Worm (Caenorhabditis elegans) whole organism, young adult: Measurements from ENCODE around the gene cest-26.
A peak's percentile ranks its signal among the peaks of the same experiment; 100 is the strongest.

Experiments used
- B0336.3 ChIP-seq: fragments of 200-800 bp; sonication (Bioruptor generic); IDR thresholded peaks from 2 replicates; pipeline ENCODE4 v1.3.6; 2022; ENCODE audit warnings: missing genetic modification characterization, missing compliant biosample characterization
- C17E4.6 ChIP-seq: fragments of 200-800 bp; sonication (Bioruptor generic); IDR thresholded peaks from 2 replicates; pipeline ENCODE4 v1.3.6; 2022; ENCODE audit warnings: missing genetic modification reagents, missing genetic modification characterization, missing compliant biosample characterization
- F22D6.2 ChIP-seq: sonication (generic microtip); optimal IDR thresholded peaks from 2 replicates; lab custom pipeline; 2016; ENCODE audit warnings: mild to moderate bottlenecking, missing genetic modification characterization, missing compliant biosample characterization
- F23B12.7 ChIP-seq: sonication (generic microtip); optimal IDR thresholded peaks from 2 replicates; lab custom pipeline; 2017; ENCODE audit warnings: missing genetic modification characterization, mild to moderate bottlenecking, missing compliant biosample characterization, antibody characterized with exemption, moderate library complexity; ENCODE audit not compliant: insufficient read depth
- F37B4.10 ChIP-seq: fragments of 200-800 bp; sonication (Bioruptor generic); IDR thresholded peaks from 2 replicates; pipeline ENCODE4 v1.3.6; 2022; ENCODE audit warnings: missing genetic modification characterization, missing compliant biosample characterization
- F49E8.2 ChIP-seq: sonication (generic microtip); optimal IDR thresholded peaks from 3 replicates; lab custom pipeline; 2017; ENCODE audit warnings: missing genetic modification characterization, mild to moderate bottlenecking, missing compliant biosample characterization, antibody characterized with exemption, moderate library complexity; ENCODE audit not compliant: insufficient read depth
- Y53F4B.3 ChIP-seq: fragments of 200-800 bp; sonication (Bioruptor generic); IDR thresholded peaks from 2 replicates; pipeline ENCODE4 v1.3.6; 2022; ENCODE audit warnings: missing genetic modification reagents, missing genetic modification characterization, missing compliant biosample characterization
- Y67H2A.10 ChIP-seq: fragments of 200-800 bp; sonication (Bioruptor generic); conservative IDR thresholded peaks from 2 replicates; pipeline ENCODE4 v1.3.6; 2022; ENCODE audit warnings: missing genetic modification reagents, missing genetic modification characterization, missing compliant biosample characterization
- ama-1 ChIP-seq, 3 experiments: fragments of 150-350 bp in 1 of 3; sonication (generic microtip) in 2 of 3; optimal IDR thresholded peaks; 2 replicates each; lab custom pipeline; 2014 to 2018; ENCODE audit warnings: missing biosample characterization in 2 of 3, missing genetic modification characterization in 2 of 3, missing genetic modification reagents in 2 of 3
- aptf-2 ChIP-seq: fragments of 200-800 bp; sonication (Bioruptor generic); conservative IDR thresholded peaks from 2 replicates; pipeline ENCODE4 v1.3.6; 2022; ENCODE audit warnings: missing genetic modification reagents, missing genetic modification characterization, missing compliant biosample characterization
- attf-6 ChIP-seq: fragments of 200-800 bp; sonication (Bioruptor generic); IDR thresholded peaks from 2 replicates; pipeline ENCODE4 v1.3.6; 2022; ENCODE audit warnings: missing genetic modification reagents, missing genetic modification characterization, missing compliant biosample characterization
- bed-1 ChIP-seq: fragments of 200-800 bp; sonication (Bioruptor generic); IDR thresholded peaks from 2 replicates; pipeline ENCODE4 v1.3.6; 2022; ENCODE audit warnings: missing genetic modification reagents, missing genetic modification characterization, missing compliant biosample characterization
- bed-2 ChIP-seq: fragments of 200-800 bp; sonication (Bioruptor generic); IDR thresholded peaks from 2 replicates; pipeline ENCODE4 v1.3.6; 2022; ENCODE audit warnings: missing genetic modification reagents, missing genetic modification characterization, missing compliant biosample characterization
- cebp-1 ChIP-seq, 2 experiments: fragments of 200-800 bp in 1 of 2; sonication (Bioruptor generic) in 1 of 2; sonication (generic microtip) in 1 of 2; IDR thresholded peaks in 1 of 2; optimal IDR thresholded peaks in 1 of 2; 2 replicates each; pipeline versions ENCODE4 v1.3.6 to Lab custom; 2017 to 2022; ENCODE audit warnings: missing compliant biosample characterization in 2 of 2, missing genetic modification characterization in 2 of 2, mild to moderate bottlenecking in 1 of 2, missing genetic modification reagents in 1 of 2, moderate library complexity in 1 of 2
- ceh-100 ChIP-seq: fragments of 200-800 bp; sonication (Bioruptor generic); IDR thresholded peaks from 2 replicates; pipeline ENCODE4 v1.3.6; 2022; ENCODE audit warnings: missing genetic modification reagents, missing genetic modification characterization, missing compliant biosample characterization
- ceh-27 ChIP-seq: fragments of 200-800 bp; sonication (Bioruptor generic); optimal IDR thresholded peaks from 2 replicates; lab custom pipeline; 2018; ENCODE audit warnings: mild to moderate bottlenecking, missing genetic modification characterization, moderate library complexity, missing compliant biosample characterization
- ceh-79 ChIP-seq: sonication (generic microtip); optimal IDR thresholded peaks from 2 replicates; lab custom pipeline; 2017; ENCODE audit warnings: mild to moderate bottlenecking, missing genetic modification characterization, missing compliant biosample characterization
- dox-1 ChIP-seq: fragments of 200-800 bp; sonication (Bioruptor generic); IDR thresholded peaks from 2 replicates; pipeline ENCODE4 v1.3.6; 2022; ENCODE audit warnings: missing genetic modification reagents, missing genetic modification characterization, missing compliant biosample characterization
- egrh-3 ChIP-seq: fragments of 200-800 bp; sonication (Bioruptor generic); IDR thresholded peaks from 2 replicates; pipeline ENCODE4 v1.3.6; 2022; ENCODE audit warnings: missing genetic modification reagents, missing genetic modification characterization, missing compliant biosample characterization
- him-1 ChIP-seq: sonication (generic microtip); optimal IDR thresholded peaks from 2 replicates; lab custom pipeline; 2016; ENCODE audit warnings: missing genotype, missing genetic modification reagents, missing genetic modification characterization, missing compliant biosample characterization
- hmg-1.2 ChIP-seq: fragments of 200-800 bp; sonication (Bioruptor generic); IDR thresholded peaks from 2 replicates; pipeline ENCODE4 v1.3.6; 2022; ENCODE audit warnings: missing genetic modification reagents, missing genetic modification characterization, missing compliant biosample characterization
- hrde-1 ChIP-seq: sonication (generic microtip); optimal IDR thresholded peaks from 2 replicates; lab custom pipeline; 2016; ENCODE audit warnings: missing genetic modification characterization, mild to moderate bottlenecking, missing compliant biosample characterization, moderate library complexity, missing genotype, missing genetic modification reagents, borderline replicate concordance
- lag-1 ChIP-seq: fragments of 200-800 bp; sonication (Bioruptor generic); IDR thresholded peaks from 2 replicates; pipeline ENCODE4 v1.3.6; 2022; ENCODE audit warnings: missing genetic modification reagents, missing genetic modification characterization, missing compliant biosample characterization
- let-526 ChIP-seq: fragments of 200-800 bp; sonication (Bioruptor generic); IDR thresholded peaks from 2 replicates; pipeline ENCODE4 v1.3.6; 2022; ENCODE audit warnings: missing genetic modification reagents, missing genetic modification characterization, missing compliant biosample characterization
- lin-35 ChIP-seq, 3 experiments: fragments of 150-350 bp in 2 of 3; sonication (generic microtip) in 1 of 3; optimal IDR thresholded peaks; 2 replicates each; lab custom pipeline; 2014 to 2018; ENCODE audit warnings: missing biosample characterization in 3 of 3, missing genetic modification characterization in 3 of 3, missing genetic modification reagents in 3 of 3
- lir-1 ChIP-seq: fragments of 200-800 bp; sonication (Bioruptor generic); conservative IDR thresholded peaks from 2 replicates; pipeline ENCODE4 v1.3.6; 2022; ENCODE audit warnings: missing genetic modification reagents, missing genetic modification characterization, missing compliant biosample characterization
- madf-3 ChIP-seq: fragments of 200-800 bp; sonication (Bioruptor generic); IDR thresholded peaks from 2 replicates; pipeline ENCODE4 v1.3.6; 2022; ENCODE audit warnings: missing genetic modification reagents, missing genetic modification characterization, missing compliant biosample characterization
- nfyb-1 ChIP-seq: fragments of 200-800 bp; sonication (Bioruptor generic); IDR thresholded peaks from 2 replicates; pipeline ENCODE4 v1.3.6; 2022; ENCODE audit warnings: missing genetic modification reagents, missing genetic modification characterization, missing compliant biosample characterization
- nhr-27 ChIP-seq: fragments of 200-800 bp; sonication (Bioruptor generic); optimal IDR thresholded peaks from 2 replicates; lab custom pipeline; 2018; ENCODE audit warnings: mild to moderate bottlenecking, missing genetic modification characterization, moderate library complexity, missing compliant biosample characterization
- pha-4 ChIP-seq: fragments of 150-350 bp; sonication (generic microtip); optimal IDR thresholded peaks from 2 replicates; lab custom pipeline; 2014; ENCODE audit warnings: missing biosample characterization, missing genetic modification reagents, missing genetic modification characterization
- rcor-1 ChIP-seq: fragments of 200-800 bp; sonication (Bioruptor generic); IDR thresholded peaks from 2 replicates; pipeline ENCODE4 v1.3.6; 2022; ENCODE audit warnings: missing genetic modification reagents, missing genetic modification characterization, missing compliant biosample characterization
- rec-8 ChIP-seq, 2 experiments: sonication (generic microtip); optimal IDR thresholded peaks; 2 replicates each; lab custom pipeline; 2016; ENCODE audit warnings: mild to moderate bottlenecking in 2 of 2, missing genetic modification characterization in 2 of 2, missing genetic modification reagents in 2 of 2, missing genotype in 2 of 2, missing biosample characterization in 1 of 2, missing compliant biosample characterization in 1 of 2, moderate library complexity in 1 of 2
- repo-1 ChIP-seq: sonication (generic microtip); optimal IDR thresholded peaks from 2 replicates; lab custom pipeline; 2017; ENCODE audit warnings: mild to moderate bottlenecking, missing genetic modification characterization, missing compliant biosample characterization
- rpc-1 ChIP-seq, 2 experiments: fragments of 150-350 bp in 1 of 2; sonication (generic microtip) in 1 of 2; optimal IDR thresholded peaks; 2 replicates each; lab custom pipeline; 2014 to 2018; ENCODE audit warnings: missing biosample characterization in 1 of 2, missing genetic modification characterization in 1 of 2, missing genetic modification reagents in 1 of 2, missing genotype in 1 of 2
- snpc-3.4 ChIP-seq: sonication (generic microtip); optimal IDR thresholded peaks from 2 replicates; lab custom pipeline; 2017; ENCODE audit warnings: missing genetic modification characterization, mild to moderate bottlenecking, missing compliant biosample characterization, antibody characterized with exemption, moderate library complexity, missing genotype, missing genetic modification reagents
- sptf-2 ChIP-seq: fragments of 200-800 bp; sonication (Bioruptor generic); optimal IDR thresholded peaks from 2 replicates; lab custom pipeline; 2018; ENCODE audit warnings: mild to moderate bottlenecking, missing genetic modification characterization, missing compliant biosample characterization
- tbp1 ChIP-seq: fragments of 200-800 bp; sonication (Bioruptor generic); optimal IDR thresholded peaks from 2 replicates; lab custom pipeline; 2018; ENCODE audit warnings: mild to moderate bottlenecking, missing genetic modification characterization, missing compliant biosample characterization
- tbx-9 ChIP-seq: sonication (generic microtip); optimal IDR thresholded peaks from 2 replicates; lab custom pipeline; 2016; ENCODE audit warnings: borderline replicate concordance, missing genetic modification characterization, inconsistent platforms, missing compliant biosample characterization
- tlf-1 ChIP-seq: fragments of 200-800 bp; sonication (Bioruptor generic); optimal IDR thresholded peaks from 2 replicates; lab custom pipeline; 2018; ENCODE audit warnings: mild to moderate bottlenecking, missing genetic modification characterization, missing compliant biosample characterization
- unc-130 ChIP-seq: sonication (generic microtip); optimal IDR thresholded peaks from 2 replicates; lab custom pipeline; 2016; ENCODE audit warnings: missing genetic modification reagents, missing genetic modification characterization, missing compliant biosample characterization
- unc-62 ChIP-seq: fragments of 150-350 bp; optimal IDR thresholded peaks from 2 replicates; lab custom pipeline; 2014; ENCODE audit warnings: missing biosample characterization, missing genetic modification reagents, missing genetic modification characterization
- zfh-2 ChIP-seq: fragments of 200-800 bp; sonication (Bioruptor generic); conservative IDR thresholded peaks from 2 replicates; pipeline ENCODE4 v1.3.6; 2022; ENCODE audit warnings: missing genetic modification reagents, missing genetic modification characterization, missing compliant biosample characterization
- ztf-18 ChIP-seq: sonication (generic microtip); optimal IDR thresholded peaks from 2 replicates; lab custom pipeline; 2016; ENCODE audit warnings: missing genotype, mild to moderate bottlenecking, missing genetic modification characterization, missing compliant biosample characterization
- ztf-22 ChIP-seq: fragments of 200-800 bp; sonication (Bioruptor generic); optimal IDR thresholded peaks from 2 replicates; lab custom pipeline; 2018; ENCODE audit warnings: mild to moderate bottlenecking, missing genetic modification characterization, moderate library complexity, missing compliant biosample characterization
- ztf-25 ChIP-seq: fragments of 200-800 bp; sonication (Bioruptor generic); IDR thresholded peaks from 2 replicates; pipeline ENCODE4 v1.3.6; 2022; ENCODE audit warnings: missing genetic modification reagents, missing genetic modification characterization, missing compliant biosample characterization
- ztf-26 ChIP-seq: sonication (generic microtip); optimal IDR thresholded peaks from 2 replicates; lab custom pipeline; 2017; ENCODE audit warnings: missing genetic modification characterization, missing compliant biosample characterization

The cest-26 gene

DNA sequence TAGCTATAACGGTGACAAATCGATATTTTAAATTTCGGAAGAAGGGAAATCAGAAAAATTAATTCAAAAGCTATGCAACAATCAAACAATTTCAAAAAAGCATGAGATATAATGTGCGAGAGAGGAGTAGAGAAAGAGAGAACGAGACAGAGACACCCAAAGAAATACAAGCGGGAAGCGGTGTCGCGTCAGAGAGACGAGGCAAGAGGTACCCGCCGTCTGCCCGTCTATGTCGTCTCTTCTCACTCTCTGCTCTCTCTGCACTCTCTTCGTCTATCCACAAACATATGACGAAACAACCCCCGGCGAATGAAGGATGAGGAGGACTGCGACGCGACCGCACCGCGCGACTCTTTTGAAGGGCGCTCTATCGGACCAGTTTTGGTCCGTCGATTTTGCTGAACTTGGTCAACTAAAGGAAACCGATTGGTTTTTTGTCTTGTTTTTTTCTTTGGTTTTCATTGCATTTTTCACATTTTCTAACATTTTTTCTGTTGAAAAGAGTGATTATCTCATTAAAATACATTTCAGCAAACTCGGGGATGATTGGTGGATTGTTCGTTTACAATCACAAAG is 48.5 kb downstream of the cest-26 start, which contains the start of gene dpy-23 (continued):
- no peak for TF ChIP-seq ceh-79 (tag; lab: Kevin White, UChicago)
- TF ChIP-seq repo-1 (tag; lab: Kevin White, UChicago): no peak
- peak; percentile 80; the same call in 1 of the 2 replicates for TF ChIP-seq bed-2
- TF ChIP-seq F22D6.2 (tag; lab: Kevin White, UChicago): peak; percentile 35
- TF ChIP-seq hmg-1.2 (GFP tag; lab: Robert Waterston, UW): peak; percentile 98
- TF ChIP-seq snpc-3.4: no peak
- peak; percentile 33 for TF ChIP-seq pha-4 (tag; lab: Kevin White, UChicago)
- no peak for TF ChIP-seq ceh-100 (GFP tag; lab: Robert Waterston, UW)
- TF ChIP-seq C17E4.6 (GFP tag; lab: Robert Waterston, UW): no peak
- no peak for TF ChIP-seq Y53F4B.3 (GFP tag; lab: Robert Waterston, UW)
- TF ChIP-seq sptf-2: no peak
- TF ChIP-seq ceh-27 (GFP tag; lab: Kevin White, UChicago): peak; percentile 95
- TF ChIP-seq dox-1 (GFP tag; lab: Robert Waterston, UW): peak; percentile 87
- peak; percentile 70 for TF ChIP-seq F23B12.7
- TF ChIP-seq ama-1 (optimal IDR thresholded peaks at IDR 0.05; lab: Kevin White, UChicago): no peak
- TF ChIP-seq ama-1 (GFP tag; optimal IDR thresholded peaks at IDR 0.05; lab: Kevin White, UChicago): no peak
- peak; percentile 54; the same call in 1 of the 2 replicates for TF ChIP-seq let-526 (GFP tag; lab: Robert Waterston, UW)
- TF ChIP-seq zfh-2: peak; percentile 99
- TF ChIP-seq lag-1: no peak
- TF ChIP-seq lin-35 (GFP tag; optimal IDR thresholded peaks at IDR 0.05; lab: Kevin White, UChicago): peak in 1 of 3 experiments; percentile 75
- no peak for TF ChIP-seq aptf-2 (GFP tag; lab: Robert Waterston, UW)
- no peak for TF ChIP-seq unc-62 (GFP tag; lab: Kevin White, UChicago)
- TF ChIP-seq cebp-1 (GFP tag; IDR thresholded peaks at IDR 0.05; lab: Robert Waterston, UW): peak; percentile 84
- TF ChIP-seq cebp-1 (tag; optimal IDR thresholded peaks at IDR 0.05; lab: Kevin White, UChicago): peak; percentile 96
- TF ChIP-seq unc-130 (GFP tag; lab: Kevin White, UChicago): no peak
- TF ChIP-seq him-1 (tag; lab: Kevin White, UChicago): no peak
- TF ChIP-seq egrh-3: peak; percentile 60
- peak; percentile 81 for TF ChIP-seq B0336.3 (GFP tag; lab: Robert Waterston, UW)
- no peak for TF ChIP-seq ztf-25 (GFP tag; lab: Robert Waterston, UW)
- TF ChIP-seq hrde-1: no peak
- TF ChIP-seq tbp1 (GFP tag; lab: Kevin White, UChicago): peak; percentile 49
- TF ChIP-seq F37B4.10 (GFP tag; lab: Robert Waterston, UW): no peak
- TF ChIP-seq rcor-1: peak; percentile 61
- peak; percentile 64 for TF ChIP-seq Y67H2A.10 (GFP tag; lab: Robert Waterston, UW)
- TF ChIP-seq madf-3 (GFP tag; lab: Robert Waterston, UW): peak; percentile 85
- TF ChIP-seq nfyb-1 (GFP tag; lab: Robert Waterston, UW): peak; percentile 87
- no peak for TF ChIP-seq F49E8.2 (tag; lab: Kevin White, UChicago)
- TF ChIP-seq lir-1 (GFP tag; lab: Robert Waterston, UW): peak; percentile 71; the same call in 1 of the 2 replicates
- TF ChIP-seq tbx-9 (tag; lab: Kevin White, UChicago): no peak
- TF ChIP-seq rpc-1 (optimal IDR thresholded peaks at IDR 0.05; lab: Kevin White, UChicago): no peak
- TF ChIP-seq rpc-1 (tag; optimal IDR thresholded peaks at IDR 0.05; lab: Kevin White, UChicago): no peak
- TF ChIP-seq tlf-1 (GFP tag; lab: Kevin White, UChicago): peak; percentile 38
- no peak for TF ChIP-seq attf-6
- peak; percentile 76 for TF ChIP-seq ztf-26 (tag; lab: Kevin White, UChicago)
- no peak for TF ChIP-seq nhr-27 (tag; lab: Kevin White, UChicago)
- TF ChIP-seq ztf-22 (GFP tag; lab: Kevin White, UChicago): no peak
- no peak for TF ChIP-seq rec-8 (tag; optimal IDR thresholded peaks at IDR 0.05; lab: Kevin White, UChicago)
- TF ChIP-seq ztf-18 (tag; lab: Kevin White, UChicago): peak; percentile 19
- no peak for TF ChIP-seq bed-1
